Fruit fly (Drosophila melanogaster) whole organism, embryonic: ENCODE results near the gene CG32102.

ENCODE experiments used
- ATbp ChIP-seq: fragments of 200-800 bp; sonication (Bioruptor generic); optimal IDR thresholded peaks from 2 replicates; lab custom pipeline; 2017; ENCODE audit warnings: missing biosample characterization, mild to moderate bottlenecking, missing genetic modification characterization, missing genetic modification reagents
- BEAF-32 ChIP-seq: fragments of 200-800 bp; sonication (Bioruptor generic); optimal IDR thresholded peaks from 3 replicates; lab custom pipeline; 2017; ENCODE audit warnings: missing biosample characterization, missing genetic modification characterization, mild to moderate bottlenecking, moderate library complexity, missing genetic modification reagents
- CG10274 ChIP-seq: fragments of 200-800 bp; sonication (Bioruptor generic); optimal IDR thresholded peaks from 3 replicates; lab custom pipeline; 2017; ENCODE audit warnings: missing biosample characterization, mild to moderate bottlenecking, missing genetic modification characterization
- CG12299 ChIP-seq: fragments of 200-800 bp; sonication (Bioruptor generic); optimal IDR thresholded peaks from 2 replicates; lab custom pipeline; 2018; ENCODE audit warnings: missing biosample characterization, mild to moderate bottlenecking, missing genetic modification characterization
- CG13287 ChIP-seq: fragments of 200-800 bp; sonication (Bioruptor generic); IDR thresholded peaks from 2 replicates; pipeline ENCODE4 v1.3.6; 2022; ENCODE audit warnings: missing biosample characterization, missing genetic modification characterization; ENCODE audit not compliant: partially characterized antibody
- CG15269 ChIP-seq: fragments of 200-800 bp; sonication (Bioruptor generic); optimal IDR thresholded peaks from 2 replicates; lab custom pipeline; 2018; ENCODE audit warnings: missing biosample characterization, mild to moderate bottlenecking, missing genetic modification characterization, moderate library complexity
- CG17361 ChIP-seq: fragments of 200-800 bp; sonication (Bioruptor generic); IDR thresholded peaks from 3 replicates; pipeline ENCODE4 v1.3.6; 2022; ENCODE audit warnings: missing biosample characterization, missing genetic modification characterization
- CG17802 ChIP-seq: fragments of 200-800 bp; sonication (Bioruptor generic); optimal IDR thresholded peaks from 2 replicates; lab custom pipeline; 2018; ENCODE audit warnings: missing biosample characterization, mild to moderate bottlenecking, missing genetic modification characterization, moderate library complexity
- CG2199 ChIP-seq: fragments of 200-800 bp; sonication (Bioruptor generic); IDR thresholded peaks from 3 replicates; pipeline ENCODE4 v1.3.6; 2022; ENCODE audit warnings: missing biosample characterization, missing genetic modification characterization
- CG2875 ChIP-seq: fragments of 200-800 bp; sonication (Bioruptor generic); optimal IDR thresholded peaks from 2 replicates; lab custom pipeline; 2017; ENCODE audit warnings: missing biosample characterization, mild to moderate bottlenecking, missing genetic modification characterization, missing genetic modification reagents
- CG34422 ChIP-seq: fragments of 200-800 bp; sonication (Bioruptor generic); IDR thresholded peaks from 3 replicates; pipeline ENCODE4 v1.3.6; 2022; ENCODE audit warnings: missing biosample characterization, missing genetic modification characterization
- CG4404 ChIP-seq: fragments of 200-800 bp; sonication (Bioruptor generic); IDR thresholded peaks from 2 replicates; pipeline ENCODE4 v1.3.6; 2022; ENCODE audit warnings: missing biosample characterization, missing genetic modification characterization
- CG4424 ChIP-seq: fragments of 200-800 bp; sonication (Bioruptor generic); optimal IDR thresholded peaks from 3 replicates; lab custom pipeline; 2016; ENCODE audit warnings: missing biosample characterization, missing genetic modification characterization
- CG6175 ChIP-seq: fragments of 200-800 bp; sonication (Bioruptor generic); IDR thresholded peaks from 3 replicates; pipeline ENCODE4 v1.3.6; 2022; ENCODE audit warnings: missing biosample characterization, missing genetic modification characterization
- CG6765 ChIP-seq: fragments of 200-800 bp; sonication (Bioruptor generic); optimal IDR thresholded peaks from 3 replicates; lab custom pipeline; 2017; ENCODE audit warnings: missing biosample characterization, mild to moderate bottlenecking, missing genetic modification characterization
- CG6813 ChIP-seq: fragments of 200-800 bp; sonication (Bioruptor generic); optimal IDR thresholded peaks from 2 replicates; lab custom pipeline; 2017; ENCODE audit warnings: missing biosample characterization, missing genetic modification characterization, mild to moderate bottlenecking, moderate library complexity, missing genetic modification reagents
- CG8388 ChIP-seq: fragments of 200-800 bp; sonication (Bioruptor generic); optimal IDR thresholded peaks from 2 replicates; lab custom pipeline; 2019; ENCODE audit warnings: missing biosample characterization, mild to moderate bottlenecking, missing genetic modification characterization, moderate library complexity
- CG8765 ChIP-seq: fragments of 200-800 bp; sonication (Bioruptor generic); IDR thresholded peaks from 2 replicates; pipeline ENCODE4 v1.3.6; 2022; ENCODE audit warnings: missing biosample characterization, missing genetic modification characterization
- CG9437 ChIP-seq: fragments of 200-800 bp; sonication (Bioruptor generic); optimal IDR thresholded peaks from 2 replicates; lab custom pipeline; 2018; ENCODE audit warnings: missing biosample characterization, mild to moderate bottlenecking, missing genetic modification characterization
- CG9727 ChIP-seq: fragments of 200-800 bp; sonication (Bioruptor generic); optimal IDR thresholded peaks from 3 replicates; lab custom pipeline; 2017; ENCODE audit warnings: missing biosample characterization, mild to moderate bottlenecking, missing genetic modification characterization
- Dek ChIP-seq: fragments of 200-800 bp; sonication (Bioruptor generic); optimal IDR thresholded peaks from 3 replicates; lab custom pipeline; 2019; ENCODE audit warnings: missing biosample characterization, mild to moderate bottlenecking, missing genetic modification characterization, moderate library complexity
- Dfd ChIP-seq, 2 experiments: fragments of >200 bp; optimal IDR thresholded peaks; 2 replicates each; lab custom pipeline; 2017; ENCODE audit warnings: missing biosample characterization in 2 of 2, missing genetic modification characterization in 2 of 2
- E2f2 ChIP-seq: fragments of 200-800 bp; sonication (Bioruptor generic); IDR thresholded peaks from 2 replicates; pipeline ENCODE4 v1.3.6; 2022; ENCODE audit warnings: missing biosample characterization, missing genetic modification characterization
- Elba2 ChIP-seq: fragments of 200-800 bp; sonication (Bioruptor generic); optimal IDR thresholded peaks from 3 replicates; lab custom pipeline; 2016; ENCODE audit warnings: missing biosample characterization, missing genetic modification characterization
- HLH3B ChIP-seq: fragments of 200-800 bp; sonication (Bioruptor generic); IDR thresholded peaks from 2 replicates; pipeline ENCODE4 v1.3.6; 2022; ENCODE audit warnings: missing biosample characterization, missing genetic modification characterization
- Hey ChIP-seq: fragments of 200-800 bp; sonication (Bioruptor generic); optimal IDR thresholded peaks from 3 replicates; lab custom pipeline; 2018; ENCODE audit warnings: missing biosample characterization, mild to moderate bottlenecking, missing genetic modification characterization
- Hr3 ChIP-seq: fragments of 200-800 bp; sonication (Bioruptor generic); optimal IDR thresholded peaks from 3 replicates; lab custom pipeline; 2016; ENCODE audit warnings: missing biosample characterization, missing genetic modification characterization
- Meics ChIP-seq: fragments of 200-800 bp; sonication (Bioruptor generic); optimal IDR thresholded peaks from 2 replicates; lab custom pipeline; 2017; ENCODE audit warnings: missing biosample characterization, mild to moderate bottlenecking, missing genetic modification characterization
- Myb ChIP-seq: fragments of 200-800 bp; sonication (Bioruptor generic); optimal IDR thresholded peaks from 2 replicates; lab custom pipeline; 2016; ENCODE audit warnings: missing biosample characterization, missing genetic modification characterization
- Sox100B ChIP-seq: fragments of 200-800 bp; sonication (Bioruptor generic); optimal IDR thresholded peaks from 3 replicates; lab custom pipeline; 2018; ENCODE audit warnings: missing biosample characterization, mild to moderate bottlenecking, missing genetic modification characterization
- YL-1 ChIP-seq: fragments of 200-800 bp; sonication (Bioruptor generic); optimal IDR thresholded peaks from 3 replicates; lab custom pipeline; 2017; ENCODE audit warnings: missing biosample characterization, mild to moderate bottlenecking, missing genetic modification characterization
- ase ChIP-seq: fragments of 200-800 bp; sonication (Bioruptor generic); IDR thresholded peaks from 3 replicates; pipeline ENCODE4 v1.3.6; 2022; ENCODE audit warnings: missing biosample characterization, missing genetic modification characterization
- chif ChIP-seq, 2 experiments: fragments of 200-800 bp; sonication (Bioruptor generic); optimal IDR thresholded peaks; 3 replicates each; lab custom pipeline; 2016; ENCODE audit warnings: missing biosample characterization in 2 of 2, missing genetic modification characterization in 2 of 2
- ci ChIP-seq: fragments of 200-800 bp; sonication (Bioruptor generic); IDR thresholded peaks from 3 replicates; pipeline ENCODE4 v1.3.6; 2022; ENCODE audit warnings: missing biosample characterization, missing genetic modification characterization
- cwo ChIP-seq: fragments of 200-800 bp; sonication (Bioruptor generic); optimal IDR thresholded peaks from 3 replicates; lab custom pipeline; 2017; ENCODE audit warnings: missing biosample characterization, missing genetic modification characterization, mild to moderate bottlenecking, moderate library complexity, missing genetic modification reagents
- dpn ChIP-seq, 2 experiments: fragments of 200-800 bp; sonication (Bioruptor generic); optimal IDR thresholded peaks; 3 replicates each; lab custom pipeline; 2016; ENCODE audit warnings: missing biosample characterization in 2 of 2, missing genetic modification characterization in 2 of 2
- eyg ChIP-seq: fragments of 200-800 bp; sonication (Bioruptor generic); optimal IDR thresholded peaks from 3 replicates; lab custom pipeline; 2016; ENCODE audit warnings: missing biosample characterization, missing genetic modification characterization
- fd64A ChIP-seq: fragments of 200-800 bp; sonication (Bioruptor generic); optimal IDR thresholded peaks from 3 replicates; lab custom pipeline; 2018; ENCODE audit warnings: missing biosample characterization, mild to moderate bottlenecking, missing genetic modification characterization
- fd96Cb ChIP-seq: fragments of 200-800 bp; sonication (Bioruptor generic); optimal IDR thresholded peaks from 2 replicates; lab custom pipeline; 2018; ENCODE audit warnings: missing biosample characterization, mild to moderate bottlenecking, missing genetic modification characterization, moderate library complexity
- lbe ChIP-seq: fragments of 200-800 bp; sonication (Bioruptor generic); optimal IDR thresholded peaks from 2 replicates; lab custom pipeline; 2016; ENCODE audit warnings: missing biosample characterization, mild to moderate bottlenecking, missing genetic modification characterization
- otp ChIP-seq: fragments of 200-800 bp; sonication (Bioruptor generic); IDR thresholded peaks from 3 replicates; pipeline ENCODE4, ENCODE4 v1.3.6; 2022; ENCODE audit warnings: missing biosample characterization, missing genetic modification characterization
- peb ChIP-seq: fragments of 200-800 bp; sonication (Bioruptor generic); IDR thresholded peaks from 2 replicates; pipeline ENCODE4 v1.3.6; 2022; ENCODE audit warnings: missing biosample characterization, missing genetic modification characterization
- psq ChIP-seq: fragments of 200-800 bp; sonication (Bioruptor generic); optimal IDR thresholded peaks from 2 replicates; lab custom pipeline; 2017; ENCODE audit warnings: missing biosample characterization, missing genetic modification characterization
- row ChIP-seq: fragments of 200-800 bp; sonication (Bioruptor generic); IDR thresholded peaks from 3 replicates; pipeline ENCODE4 v1.3.6; 2022; ENCODE audit warnings: missing biosample characterization, missing genetic modification characterization
- scrt ChIP-seq: fragments of 200-800 bp; sonication (Bioruptor generic); optimal IDR thresholded peaks from 2 replicates; lab custom pipeline; 2018; ENCODE audit warnings: missing biosample characterization, mild to moderate bottlenecking, missing genetic modification characterization, moderate library complexity
- sim ChIP-seq: fragments of 200-800 bp; sonication (Bioruptor generic); IDR thresholded peaks from 2 replicates; pipeline ENCODE4 v1.3.6; 2022; ENCODE audit warnings: missing biosample characterization, missing genetic modification characterization
- stc ChIP-seq: fragments of 200-800 bp; sonication (Bioruptor generic); IDR thresholded peaks from 2 replicates; pipeline ENCODE4 v1.3.6; 2022; ENCODE audit warnings: missing biosample characterization, missing genetic modification characterization
- tgo ChIP-seq: fragments of 200-800 bp; sonication (Bioruptor generic); IDR thresholded peaks from 3 replicates; pipeline ENCODE4 v1.3.6; 2022; ENCODE audit warnings: missing biosample characterization, missing genetic modification characterization
- tna ChIP-seq: fragments of 200-800 bp; sonication (Bioruptor generic); IDR thresholded peaks from 2 replicates; pipeline ENCODE4 v1.3.6; 2022; ENCODE audit warnings: missing biosample characterization, missing genetic modification characterization; ENCODE audit not compliant: partially characterized antibody
- vvl ChIP-seq: fragments of 200-800 bp; sonication (Bioruptor generic); IDR thresholded peaks from 2 replicates; pipeline ENCODE4 v1.3.6; 2022; ENCODE audit warnings: missing biosample characterization, missing genetic modification characterization
- yki ChIP-seq: fragments of >200 bp; optimal IDR thresholded peaks from 3 replicates; lab custom pipeline; 2018
- zen2 ChIP-seq: fragments of 200-800 bp; sonication (Bioruptor generic); IDR thresholded peaks from 3 replicates; pipeline ENCODE4 v1.3.6; 2022; ENCODE audit warnings: missing biosample characterization, missing genetic modification characterization; ENCODE audit not compliant: partially characterized antibody

The CG32102 gene

dm6 chr3L:12489952-12490351, 20.4 kb upstream of the CG32102 start (continued):
- TF ChIP-seq psq (GFP tag; lab: Kevin White, UChicago) (no peak), CG6175 (GFP tag; lab: Robert Waterston, UW) (0 out of 3 replicates have a peak, but pooled peaks have one; percentile 17), lbe (GFP tag; lab: Kevin White, UChicago) (peak; percentile 69), YL-1 (no peak), vvl (no peak), Elba2 (no peak), Hey (tag; lab: Kevin White, UChicago) (no peak), row (no peak), CG17361 (no peak), CG6765 (peak; percentile 21), E2f2 (no peak), stc (no peak; the same call in 1 of the 2 replicates), CG15269 (tag; lab: Kevin White, UChicago) (no peak), fd64A (GFP tag; lab: Kevin White, UChicago) (no peak), CG8388 (no peak), dpn (GFP tag; optimal IDR thresholded peaks at IDR 0.05; lab: Kevin White, UChicago) (no peak), ATbp (GFP tag; lab: Kevin White, UChicago) (no peak), Sox100B (no peak), otp (GFP tag; lab: Robert Waterston, UW) (0 out of 3 replicates have a peak, but pooled peaks have one; percentile 5), tna (no peak), Dek (tag; lab: Kevin White, UChicago) (no peak), CG9437 (GFP tag; lab: Kevin White, UChicago) (no peak), CG9727 (no peak), Myb (no peak), HLH3B (no peak), tgo (GFP tag; lab: Robert Waterston, UW) (no peak), CG34422 (GFP tag; lab: Robert Waterston, UW) (no peak), zen2 (GFP tag; lab: Robert Waterston, UW) (peak; percentile 61; the same call in 2 of the 3 replicates), yki (lab: Kevin White, UChicago) (peak; percentile 59), ase (GFP tag; lab: Robert Waterston, UW) (no peak), scrt (no peak), chif (GFP tag; optimal IDR thresholded peaks at IDR 0.05; lab: Kevin White, UChicago) (no peak), CG13287 (GFP tag; lab: Robert Waterston, UW) (0 out of 2 replicates have a peak, but pooled peaks have one; percentile 8), CG4404 (no peak), peb (GFP tag; lab: Robert Waterston, UW) (no peak), CG17802 (tag; lab: Kevin White, UChicago) (no peak), CG12299 (tag; lab: Kevin White, UChicago) (no peak), CG6813 (no peak), CG10274 (GFP tag; lab: Kevin White, UChicago) (no peak), Meics (no peak), cwo (no peak), CG8765 (GFP tag; lab: Robert Waterston, UW) (no peak), fd96Cb (no peak), eyg (no peak), Hr3 (no peak), CG2199 (GFP tag; lab: Robert Waterston, UW) (no peak), ci (GFP tag; lab: Robert Waterston, UW) (0 out of 3 replicates have a peak, but pooled peaks have one; percentile 37), CG4424 (no peak), sim (GFP tag; lab: Robert Waterston, UW) (0 out of 2 replicates have a peak, but pooled peaks have one; percentile 23), Dfd (GFP tag; optimal IDR thresholded peaks at IDR 0.05; lab: Kevin White, UChicago) (no peak), BEAF-32 (GFP tag; lab: Kevin White, UChicago) (no peak), CG2875 (no peak)
